Worm (Caenorhabditis elegans): ENCODE measurements around the gene fbxb-35.

Gene fbxb-35

ce11 chrII:2099139-2099976, 47.9 kb downstream of the fbxb-35 start, which contains the start of gene math-42:
Gene math-42 (plus strand): TSS chrII:2099926.
- TF ChIP-seq elt-2 (tag; optimal IDR thresholded peaks at IDR 0.05) (peak; percentile 38), nhr-20 (tag; optimal IDR thresholded peaks at IDR 0.05) (no peak)

Measured in whole organism, L1 larva.